Fruit fly (Drosophila melanogaster): ENCODE results near the gene CG14969.

Gene CG14969

dm6 chr3L:3319223-3319643 is 15.5 kb downstream of the CG14969 start, which contains the start of the genes PIG-C, CG12016 and Dpm2 (continued):
- TF ChIP-seq CG3065 (GFP tag; optimal IDR thresholded peaks at IDR 0.05) (peak; percentile 8), D (optimal IDR thresholded peaks at IDR 0.05) (no peak), D (GFP tag; optimal IDR thresholded peaks at IDR 0.05) (peak; percentile 39), kni (GFP tag; optimal IDR thresholded peaks at IDR 0.05) (no peak), CG1647 (GFP tag; optimal IDR thresholded peaks at IDR 0.05) (peak; percentile 63), Deaf1 (tag; optimal IDR thresholded peaks at IDR 0.05) (peak; percentile 58), CG10267 (tag; optimal IDR thresholded peaks at IDR 0.05) (peak; percentile 75), CG10366 (GFP tag; IDR thresholded peaks at IDR 0.05) (peak; percentile 24; the same call in 1 of the 2 replicates), tx (GFP tag; optimal IDR thresholded peaks at IDR 0.05) (peak; percentile 70), klu (GFP tag; IDR thresholded peaks at IDR 0.05) (peak; percentile 54; the same call in 1 of the 2 replicates), cato (GFP tag; optimal IDR thresholded peaks at IDR 0.05; ENCODE audit: borderline replicate concordance) (peak; percentile 67), maf-S (GFP tag; optimal IDR thresholded peaks at IDR 0.05) (peak; percentile 66), pb (GFP tag; optimal IDR thresholded peaks at IDR 0.05) (peak; percentile 18), Atf3 (GFP tag; optimal IDR thresholded peaks at IDR 0.05) (peak; percentile 45), CG34422 (GFP tag; IDR thresholded peaks at IDR 0.05) (peak; percentile 59; the same call in 1 of the 3 replicates), CG1792 (GFP tag; optimal IDR thresholded peaks at IDR 0.05) (peak; percentile 53), tll (GFP tag; optimal IDR thresholded peaks at IDR 0.05) (peak; percentile 28 to 58), Hsf (GFP tag; optimal IDR thresholded peaks at IDR 0.05) (peak; percentile 86), Atf6 (GFP tag; IDR thresholded peaks at IDR 0.05) (0 out of 2 replicates have a peak, but pooled peaks have one; percentile 19), pan (optimal IDR thresholded peaks at IDR 0.05) (no peak), pan (GFP tag; optimal IDR thresholded peaks at IDR 0.05 in 1 of 2, IDR thresholded peaks at IDR 0.05 in 1 of 2) (peak in 1 of 2 experiments; percentile 54), abd-A (tag; optimal IDR thresholded peaks at IDR 0.05) (no peak), CG16815 (GFP tag; optimal IDR thresholded peaks at IDR 0.05) (peak; percentile 31), CG17912 (GFP tag; optimal IDR thresholded peaks at IDR 0.05) (no peak), Antp (GFP tag; optimal IDR thresholded peaks at IDR 0.05) (peak; percentile 71), br (optimal IDR thresholded peaks at IDR 0.05) (no peak), esg (GFP tag; conservative IDR thresholded peaks at IDR 0.05) (peak; percentile 68), CG12659 (GFP tag; optimal IDR thresholded peaks at IDR 0.05) (peak; percentile 86), lbe (GFP tag; optimal IDR thresholded peaks at IDR 0.05) (peak; percentile 59), Pdp1 (GFP tag; optimal IDR thresholded peaks at IDR 0.05) (peak; percentile 68 to 89), CG8089 (GFP tag; optimal IDR thresholded peaks at IDR 0.05) (peak; percentile 36), Doc3 (GFP tag; IDR thresholded peaks at IDR 0.05; ENCODE audit: partially characterized antibody) (peak; percentile 97), B-H2 (GFP tag; optimal IDR thresholded peaks at IDR 0.05) (peak; percentile 78), CG16863 (GFP tag; optimal IDR thresholded peaks at IDR 0.05) (peak; percentile 63), nerfin-1 (tag; optimal IDR thresholded peaks at IDR 0.05) (peak; percentile 65), CG6765 (GFP tag; optimal IDR thresholded peaks at IDR 0.05) (no peak), CG1529 (GFP tag; optimal IDR thresholded peaks at IDR 0.05) (no peak), lmd (GFP tag; IDR thresholded peaks at IDR 0.05) (peak; percentile 65; the same call in 1 of the 2 replicates), pzg (GFP tag; optimal IDR thresholded peaks at IDR 0.05) (peak; percentile 91), odd (GFP tag; optimal IDR thresholded peaks at IDR 0.05) (no peak), Usf (GFP tag; optimal IDR thresholded peaks at IDR 0.05) (peak; percentile 56), bsh (GFP tag; optimal IDR thresholded peaks at IDR 0.05) (peak in 1 of 2 experiments; percentile 43), en (GFP tag; optimal IDR thresholded peaks at IDR 0.05) (peak; percentile 35), CG15514 (GFP tag; optimal IDR thresholded peaks at IDR 0.05) (no peak), CG15601 (tag; optimal IDR thresholded peaks at IDR 0.05) (peak; percentile 69), CkIIα-i1 (GFP tag; IDR thresholded peaks at IDR 0.05) (no peak), HLHmδ (GFP tag; optimal IDR thresholded peaks at IDR 0.05) (no peak), CoRest (tag; optimal IDR thresholded peaks at IDR 0.05) (peak; percentile 81), CG4424 (GFP tag; optimal IDR thresholded peaks at IDR 0.05) (peak; percentile 72), Doc2 (GFP tag; IDR thresholded peaks at IDR 0.05) (no peak), ind (GFP tag; optimal IDR thresholded peaks at IDR 0.05) (peak; percentile 81)
